Fruit fly (Drosophila melanogaster) whole organism, embryonic: ENCODE results near the gene CG31343.

Experiments used
- Ada2b ChIP-seq: fragments of 200-800 bp; sonication (Bioruptor generic); IDR thresholded peaks from 2 replicates; pipeline ENCODE4 v1.3.6; 2022; ENCODE audit warnings: missing biosample characterization, missing genetic modification characterization
- B-H1 ChIP-seq: fragments of 200-800 bp; sonication (Bioruptor generic); IDR thresholded peaks from 3 replicates; pipeline ENCODE4 v1.3.6; 2022; ENCODE audit warnings: missing biosample characterization, missing genetic modification characterization
- BtbVII ChIP-seq: fragments of 200-800 bp; sonication (Bioruptor generic); optimal IDR thresholded peaks from 3 replicates; lab custom pipeline; 2017; ENCODE audit warnings: missing biosample characterization, mild to moderate bottlenecking, missing genetic modification characterization
- Bteb2 ChIP-seq: fragments of 200-800 bp; sonication (Bioruptor generic); optimal IDR thresholded peaks from 2 replicates; lab custom pipeline; 2016; ENCODE audit warnings: missing biosample characterization, missing genetic modification characterization
- CG10274 ChIP-seq: fragments of 200-800 bp; sonication (Bioruptor generic); optimal IDR thresholded peaks from 3 replicates; lab custom pipeline; 2017; ENCODE audit warnings: missing biosample characterization, mild to moderate bottlenecking, missing genetic modification characterization
- CG10431 ChIP-seq: fragments of 200-800 bp; sonication (Bioruptor generic); optimal IDR thresholded peaks from 3 replicates; lab custom pipeline; 2018; ENCODE audit warnings: missing biosample characterization, mild to moderate bottlenecking, missing genetic modification characterization
- CG12071 ChIP-seq: fragments of 200-800 bp; sonication (Bioruptor generic); optimal IDR thresholded peaks from 3 replicates; lab custom pipeline; 2018; ENCODE audit warnings: missing biosample characterization, mild to moderate bottlenecking, missing genetic modification characterization
- CG12744 ChIP-seq: fragments of 200-800 bp; sonication (Bioruptor generic); optimal IDR thresholded peaks from 2 replicates; lab custom pipeline; 2016; ENCODE audit warnings: missing biosample characterization, missing genetic modification characterization
- CG15479 ChIP-seq: fragments of 200-800 bp; sonication (Bioruptor generic); optimal IDR thresholded peaks from 3 replicates; lab custom pipeline; 2019; ENCODE audit warnings: missing biosample characterization, mild to moderate bottlenecking, missing genetic modification characterization, moderate library complexity
- CG1647 ChIP-seq: fragments of 200-800 bp; sonication (Bioruptor generic); optimal IDR thresholded peaks from 3 replicates; lab custom pipeline; 2016; ENCODE audit warnings: missing biosample characterization, missing genetic modification characterization
- CG17568 ChIP-seq: fragments of 200-800 bp; sonication (Bioruptor generic); optimal IDR thresholded peaks from 2 replicates; lab custom pipeline; 2018; ENCODE audit warnings: missing biosample characterization, mild to moderate bottlenecking, missing genetic modification characterization, moderate library complexity
- CG3281 ChIP-seq: fragments of 200-800 bp; sonication (Bioruptor generic); optimal IDR thresholded peaks from 3 replicates; lab custom pipeline; 2017; ENCODE audit warnings: missing biosample characterization, mild to moderate bottlenecking, missing genetic modification characterization
- CG34422 ChIP-seq: fragments of 200-800 bp; sonication (Bioruptor generic); IDR thresholded peaks from 3 replicates; pipeline ENCODE4 v1.3.6; 2022; ENCODE audit warnings: missing biosample characterization, missing genetic modification characterization
- CG42726 ChIP-seq: fragments of 200-800 bp; sonication (Bioruptor generic); IDR thresholded peaks from 2 replicates; pipeline ENCODE4 v1.3.6; 2022; ENCODE audit warnings: missing biosample characterization, missing genetic modification characterization; ENCODE audit not compliant: partially characterized antibody
- CG5180 ChIP-seq: fragments of 200-800 bp; sonication (Bioruptor generic); optimal IDR thresholded peaks from 3 replicates; lab custom pipeline; 2017; ENCODE audit warnings: missing biosample characterization, missing genetic modification characterization, mild to moderate bottlenecking, moderate library complexity, missing genetic modification reagents
- CG8359 ChIP-seq: fragments of 200-800 bp; sonication (Bioruptor generic); optimal IDR thresholded peaks from 2 replicates; lab custom pipeline; 2017; ENCODE audit warnings: missing biosample characterization, mild to moderate bottlenecking, missing genetic modification characterization, borderline replicate concordance
- CG9932 ChIP-seq: fragments of 200-800 bp; sonication (Bioruptor generic); IDR thresholded peaks from 2 replicates; pipeline ENCODE4 v1.3.6; 2022; ENCODE audit warnings: missing biosample characterization, missing genetic modification characterization
- CHES-1-like ChIP-seq: fragments of 200-800 bp; sonication (Bioruptor generic); optimal IDR thresholded peaks from 2 replicates; lab custom pipeline; 2016; ENCODE audit warnings: missing biosample characterization, missing genetic modification characterization
- Chrac-16 ChIP-seq: fragments of 200-800 bp; sonication (Bioruptor generic); optimal IDR thresholded peaks from 3 replicates; lab custom pipeline; 2016; ENCODE audit warnings: missing biosample characterization, missing genetic modification characterization
- D19A ChIP-seq: fragments of 200-800 bp; optimal IDR thresholded peaks from 3 replicates; lab custom pipeline; 2019; ENCODE audit warnings: missing biosample characterization, mild to moderate bottlenecking, missing genetic modification characterization, moderate library complexity
- Dll ChIP-seq: fragments of 200-800 bp; sonication (Bioruptor generic); IDR thresholded peaks from 4 replicates; pipeline ENCODE4 v1.3.6; 2022; ENCODE audit warnings: missing biosample characterization, missing genetic modification characterization; ENCODE audit not compliant: partially characterized antibody
- Ets65A ChIP-seq: fragments of 200-800 bp; sonication (Bioruptor generic); peaks from one replicate; lab custom pipeline; 2016; ENCODE audit warnings: missing biosample characterization, missing genetic modification characterization
- Mad ChIP-seq: fragments of 200-800 bp; sonication (Bioruptor generic); optimal IDR thresholded peaks from 2 replicates; lab custom pipeline; 2016; ENCODE audit warnings: missing biosample characterization, missing genetic modification characterization
- NC2β ChIP-seq: fragments of 200-800 bp; sonication (Bioruptor generic); optimal IDR thresholded peaks from 2 replicates; lab custom pipeline; 2016; ENCODE audit warnings: missing biosample characterization, missing genetic modification characterization
- ab ChIP-seq: fragments of 200-800 bp; sonication (Bioruptor generic); optimal IDR thresholded peaks from 2 replicates; lab custom pipeline; 2016; ENCODE audit warnings: missing biosample characterization, missing genetic modification characterization
- abd-A ChIP-seq: fragments of 200-800 bp; sonication (Bioruptor generic); optimal IDR thresholded peaks from 3 replicates; lab custom pipeline; 2019; ENCODE audit warnings: missing biosample characterization, mild to moderate bottlenecking, missing genetic modification characterization, moderate library complexity
- bowl ChIP-seq: fragments of 200-800 bp; sonication (Bioruptor generic); IDR thresholded peaks from 2 replicates; pipeline ENCODE4 v1.3.6; 2022; ENCODE audit warnings: missing biosample characterization, missing genetic modification characterization
- btn ChIP-seq: fragments of 200-800 bp; sonication (Bioruptor generic); optimal IDR thresholded peaks from 2 replicates; lab custom pipeline; 2016; ENCODE audit warnings: missing biosample characterization, missing genetic modification characterization
- cg ChIP-seq: fragments of 200-800 bp; sonication (Bioruptor generic); optimal IDR thresholded peaks from 3 replicates; lab custom pipeline; 2019; ENCODE audit warnings: missing biosample characterization, mild to moderate bottlenecking, missing genetic modification characterization, moderate library complexity
- crol ChIP-seq: fragments of 200-800 bp; sonication (Bioruptor generic); IDR thresholded peaks from 2 replicates; pipeline ENCODE4 v1.3.6; 2022; ENCODE audit warnings: missing biosample characterization, missing genetic modification characterization
- crp ChIP-seq, 2 experiments: fragments of 200-800 bp; sonication (Bioruptor generic); optimal IDR thresholded peaks; 2 replicates in 1 of 2; 3 replicates in 1 of 2; lab custom pipeline; 2017; ENCODE audit warnings: missing biosample characterization in 2 of 2, missing genetic modification characterization in 2 of 2, mild to moderate bottlenecking in 1 of 2, moderate library complexity in 1 of 2
- da ChIP-seq: fragments of 200-800 bp; sonication (Bioruptor generic); optimal IDR thresholded peaks from 2 replicates; lab custom pipeline; 2016; ENCODE audit warnings: missing biosample characterization, missing genetic modification characterization
- dmrt11E ChIP-seq: fragments of 200-800 bp; sonication (Bioruptor generic); optimal IDR thresholded peaks from 3 replicates; lab custom pipeline; 2018; ENCODE audit warnings: missing biosample characterization, mild to moderate bottlenecking, missing genetic modification characterization, moderate library complexity
- en ChIP-seq: fragments of 200-800 bp; sonication (Bioruptor generic); optimal IDR thresholded peaks from 2 replicates; lab custom pipeline; 2016; ENCODE audit warnings: missing biosample characterization, missing genetic modification characterization
- gce ChIP-seq: fragments of 200-800 bp; sonication (Bioruptor generic); IDR thresholded peaks from 3 replicates; pipeline ENCODE4 v1.3.6; 2022; ENCODE audit warnings: missing biosample characterization, missing genetic modification characterization
- gcm ChIP-seq: fragments of 200-800 bp; sonication (Bioruptor generic); optimal IDR thresholded peaks from 2 replicates; lab custom pipeline; 2019; ENCODE audit warnings: missing biosample characterization, mild to moderate bottlenecking, missing genetic modification characterization, moderate library complexity
- grn ChIP-seq: fragments of 200-800 bp; sonication (Bioruptor generic); optimal IDR thresholded peaks from 3 replicates; lab custom pipeline; 2017; ENCODE audit warnings: missing biosample characterization, missing genetic modification characterization
- gsb-n ChIP-seq: fragments of 200-800 bp; sonication (Bioruptor generic); optimal IDR thresholded peaks from 3 replicates; lab custom pipeline; 2018; ENCODE audit warnings: missing biosample characterization, mild to moderate bottlenecking, missing genetic modification characterization
- hbn ChIP-seq: fragments of 200-800 bp; sonication (Bioruptor generic); IDR thresholded peaks from 2 replicates; pipeline ENCODE4 v1.3.6; 2022; ENCODE audit warnings: missing biosample characterization, missing genetic modification characterization; ENCODE audit not compliant: partially characterized antibody
- lmd ChIP-seq: fragments of 200-800 bp; sonication (Bioruptor generic); IDR thresholded peaks from 2 replicates; pipeline ENCODE4 v1.3.6; 2022; ENCODE audit warnings: missing biosample characterization, missing genetic modification characterization
- nerfin-1 ChIP-seq: fragments of 200-800 bp; sonication (Bioruptor generic); optimal IDR thresholded peaks from 3 replicates; lab custom pipeline; 2019; ENCODE audit warnings: missing biosample characterization, mild to moderate bottlenecking, missing genetic modification characterization, moderate library complexity
- nerfin-2 ChIP-seq: fragments of 200-800 bp; sonication (Bioruptor generic); IDR thresholded peaks from 2 replicates; pipeline ENCODE4 v1.3.6; 2022; ENCODE audit warnings: missing biosample characterization, missing genetic modification characterization; ENCODE audit not compliant: partially characterized antibody
- pros ChIP-seq: fragments of 200-800 bp; sonication (Bioruptor generic); optimal IDR thresholded peaks from 3 replicates; lab custom pipeline; 2019; ENCODE audit warnings: missing biosample characterization, mild to moderate bottlenecking, missing genetic modification characterization, moderate library complexity
- psq ChIP-seq: fragments of 200-800 bp; sonication (Bioruptor generic); optimal IDR thresholded peaks from 2 replicates; lab custom pipeline; 2017; ENCODE audit warnings: missing biosample characterization, missing genetic modification characterization
- run ChIP-seq: fragments of 200-800 bp; sonication (Bioruptor generic); optimal IDR thresholded peaks from 3 replicates; lab custom pipeline; 2018; ENCODE audit warnings: missing biosample characterization, mild to moderate bottlenecking, missing genetic modification characterization
- sens ChIP-seq: fragments of 200-800 bp; sonication (Bioruptor generic); peaks from one replicate; lab custom pipeline; 2016; ENCODE audit warnings: missing biosample characterization, missing genetic modification characterization
- slbo ChIP-seq: fragments of 200-800 bp; sonication (Bioruptor generic); IDR thresholded peaks from 2 replicates; pipeline ENCODE4 v1.3.6; 2022; ENCODE audit warnings: missing biosample characterization, missing genetic modification characterization
- sr ChIP-seq: fragments of 200-800 bp; sonication (Bioruptor generic); IDR thresholded peaks from 3 replicates; pipeline ENCODE4 v1.3.6; 2022; ENCODE audit warnings: missing biosample characterization, missing genetic modification characterization
- tio ChIP-seq: fragments of 200-800 bp; sonication (Bioruptor generic); optimal IDR thresholded peaks from 2 replicates; lab custom pipeline; 2017; ENCODE audit warnings: missing biosample characterization, missing genetic modification characterization, inconsistent platforms
- toy ChIP-seq: fragments of 200-800 bp; sonication (Bioruptor generic); IDR thresholded peaks from 2 replicates; pipeline ENCODE4 v1.3.6; 2022; ENCODE audit warnings: missing biosample characterization, missing genetic modification characterization

The CG31343 gene

DNA sequence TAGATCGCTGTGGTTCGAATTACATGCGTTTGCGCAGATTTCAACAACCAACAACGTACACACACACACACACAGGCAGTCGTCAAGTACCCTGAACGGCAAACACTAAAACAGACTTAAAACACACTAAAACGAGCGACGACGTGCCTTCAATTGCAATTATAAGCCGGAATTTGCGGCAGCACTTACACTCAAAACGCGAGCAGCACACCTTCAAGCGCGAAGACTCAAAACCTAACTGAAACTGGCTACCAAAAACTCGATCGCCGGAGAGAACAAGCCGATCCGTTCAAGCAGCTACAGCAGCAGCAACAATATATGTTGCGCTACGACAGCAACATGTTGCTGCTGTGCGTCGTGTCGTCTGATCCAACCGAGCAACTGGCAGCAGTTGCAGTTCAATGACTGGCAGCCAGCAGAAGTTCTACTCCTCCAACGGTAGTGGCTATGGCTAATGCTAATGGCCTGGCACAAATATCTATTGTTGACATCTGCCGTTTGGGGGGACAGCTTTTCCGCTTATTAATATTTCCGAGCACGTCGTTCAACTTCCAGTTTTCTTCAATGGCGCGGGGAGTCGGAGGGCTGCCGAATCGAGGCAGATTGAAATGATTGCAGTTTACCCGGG is 37.3 kb downstream of the CG31343 start, which contains the start of gene tsl (continued):
- TF ChIP-seq crol (peak; percentile 24; the same call in 1 of the 2 replicates), D19A (tag; lab: Kevin White, UChicago) (no peak), CG5180 (GFP tag; lab: Kevin White, UChicago) (peak; percentile 95), psq (no peak), CG10431 (GFP tag; lab: Kevin White, UChicago) (no peak)

dm6 chr3R:21790392-21790791 is 45.3 kb downstream of the CG31343 start:
- TF ChIP-seq nerfin-2 (GFP tag; lab: Robert Waterston, UW): no peak
- TF ChIP-seq abd-A: peak; percentile 54
- TF ChIP-seq pros (GFP tag; lab: Kevin White, UChicago): no peak
- TF ChIP-seq Bteb2 (GFP tag; lab: Kevin White, UChicago): no peak
- peak; percentile 12 for TF ChIP-seq sens (GFP tag; lab: Kevin White, UChicago)
- TF ChIP-seq Ada2b (GFP tag; lab: Robert Waterston, UW): no peak
- TF ChIP-seq en (GFP tag; lab: Kevin White, UChicago): no peak
- peak; percentile 79 for TF ChIP-seq sr (GFP tag; lab: Robert Waterston, UW)
- no peak for TF ChIP-seq lmd (GFP tag; lab: Robert Waterston, UW)
- no peak for TF ChIP-seq gce
- no peak for TF ChIP-seq CG9932 (GFP tag; lab: Robert Waterston, UW)
- TF ChIP-seq toy: no peak
- no peak for TF ChIP-seq CG1647 (GFP tag; lab: Kevin White, UChicago)
- TF ChIP-seq crp (GFP tag; optimal IDR thresholded peaks at IDR 0.05; lab: Kevin White, UChicago): no peak
- no peak for TF ChIP-seq bowl (GFP tag; lab: Robert Waterston, UW)
- TF ChIP-seq da (GFP tag; lab: Kevin White, UChicago): no peak
- no peak for TF ChIP-seq run (tag; lab: Kevin White, UChicago)
- no peak for TF ChIP-seq Chrac-16
- TF ChIP-seq CG34422: no peak
- no peak for TF ChIP-seq CG15479 (GFP tag; lab: Kevin White, UChicago)
- no peak for TF ChIP-seq CG8359 (GFP tag; lab: Kevin White, UChicago)
- no peak for TF ChIP-seq nerfin-1 (tag; lab: Kevin White, UChicago)
- TF ChIP-seq CG12744 (GFP tag; lab: Kevin White, UChicago): no peak
- TF ChIP-seq btn (GFP tag; lab: Kevin White, UChicago): no peak
- no peak for TF ChIP-seq gsb-n (tag; lab: Kevin White, UChicago)

dm6 chr3R:21793760-21794159 is 48.7 kb downstream of the CG31343 start:
- TF ChIP-seq hbn (GFP tag; lab: Robert Waterston, UW): no peak
- no peak for TF ChIP-seq CG12071 (GFP tag; lab: Kevin White, UChicago)
- TF ChIP-seq Ets65A (GFP tag; lab: Kevin White, UChicago): peak; percentile 60
- TF ChIP-seq grn: no peak
- TF ChIP-seq slbo: no peak
- TF ChIP-seq CG10274 (GFP tag; lab: Kevin White, UChicago): no peak
- TF ChIP-seq gcm: no peak
- no peak for TF ChIP-seq CG3281
- TF ChIP-seq dmrt11E (tag; lab: Kevin White, UChicago): no peak
- TF ChIP-seq CG42726 (GFP tag; lab: Robert Waterston, UW): no peak
- peak; percentile 62 for TF ChIP-seq cg (GFP tag; lab: Kevin White, UChicago)
- no peak for TF ChIP-seq ab (GFP tag; lab: Kevin White, UChicago)
- TF ChIP-seq B-H1: no peak
- no peak for TF ChIP-seq tio (GFP tag; lab: Kevin White, UChicago)
- TF ChIP-seq BtbVII (GFP tag; lab: Kevin White, UChicago): no peak
- no peak for TF ChIP-seq NC2β (GFP tag; lab: Kevin White, UChicago)
- TF ChIP-seq CG17568 (GFP tag; lab: Kevin White, UChicago): no peak
- TF ChIP-seq Dll (GFP tag; lab: Robert Waterston, UW): no peak
- no peak for TF ChIP-seq Mad (GFP tag; lab: Kevin White, UChicago)
- no peak for TF ChIP-seq CHES-1-like (GFP tag; lab: Kevin White, UChicago)
